Fruit fly (Drosophila melanogaster) whole organism, embryonic: ENCODE measurements around the gene CG31100.
A peak's percentile ranks its signal among the peaks of the same experiment; 100 is the strongest.

ENCODE experiments used
- Atf6 ChIP-seq: fragments of 200-800 bp; sonication (Bioruptor generic); IDR thresholded peaks from 2 replicates; pipeline ENCODE4 v1.3.6; 2022; ENCODE audit warnings: missing biosample characterization, missing genetic modification characterization
- CG10147 ChIP-seq: fragments of 200-800 bp; sonication (Bioruptor generic); optimal IDR thresholded peaks from 2 replicates; lab custom pipeline; 2019; ENCODE audit warnings: missing biosample characterization, mild to moderate bottlenecking, missing genetic modification characterization, moderate library complexity
- CG10979 ChIP-seq: fragments of 200-800 bp; sonication (Bioruptor generic); optimal IDR thresholded peaks from 2 replicates; lab custom pipeline; 2018; ENCODE audit warnings: missing biosample characterization, mild to moderate bottlenecking, missing genetic modification characterization, moderate library complexity
- CG12219 ChIP-seq: fragments of 200-800 bp; sonication (Bioruptor generic); optimal IDR thresholded peaks from 3 replicates; lab custom pipeline; 2018; ENCODE audit warnings: missing biosample characterization, mild to moderate bottlenecking, missing genetic modification characterization
- CG1647 ChIP-seq: fragments of 200-800 bp; sonication (Bioruptor generic); optimal IDR thresholded peaks from 3 replicates; lab custom pipeline; 2016; ENCODE audit warnings: missing biosample characterization, missing genetic modification characterization
- CG17359 ChIP-seq: fragments of 200-800 bp; sonication (Bioruptor generic); optimal IDR thresholded peaks from 3 replicates; lab custom pipeline; 2018; ENCODE audit warnings: missing biosample characterization, mild to moderate bottlenecking, missing genetic modification characterization, moderate library complexity
- CG17385 ChIP-seq: fragments of 200-800 bp; sonication (Bioruptor generic); optimal IDR thresholded peaks from 3 replicates; lab custom pipeline; 2018; ENCODE audit warnings: missing biosample characterization, mild to moderate bottlenecking, missing genetic modification characterization
- CG18262 ChIP-seq: fragments of 200-800 bp; optimal IDR thresholded peaks from 3 replicates; lab custom pipeline; 2019; ENCODE audit warnings: missing biosample characterization, mild to moderate bottlenecking, missing genetic modification characterization, moderate library complexity
- CG18476 ChIP-seq: fragments of 200-800 bp; sonication (Bioruptor generic); optimal IDR thresholded peaks from 2 replicates; lab custom pipeline; 2016; ENCODE audit warnings: missing biosample characterization, mild to moderate bottlenecking, missing genetic modification characterization
- CG2678 ChIP-seq: fragments of 200-800 bp; sonication (Bioruptor generic); optimal IDR thresholded peaks from 3 replicates; lab custom pipeline; 2019; ENCODE audit warnings: missing biosample characterization, mild to moderate bottlenecking, missing genetic modification characterization, moderate library complexity
- CG30431 ChIP-seq: fragments of 200-800 bp; sonication (Bioruptor generic); optimal IDR thresholded peaks from 2 replicates; lab custom pipeline; 2017; ENCODE audit warnings: missing biosample characterization, missing genetic modification characterization
- CG34224 ChIP-seq: fragments of 200-800 bp; sonication (Bioruptor generic); IDR thresholded peaks from 3 replicates; pipeline ENCODE4 v1.3.6; 2022; ENCODE audit warnings: missing biosample characterization, missing genetic modification characterization; ENCODE audit not compliant: partially characterized antibody
- CG42726 ChIP-seq: fragments of 200-800 bp; sonication (Bioruptor generic); IDR thresholded peaks from 2 replicates; pipeline ENCODE4 v1.3.6; 2022; ENCODE audit warnings: missing biosample characterization, missing genetic modification characterization; ENCODE audit not compliant: partially characterized antibody
- CG4282 ChIP-seq: fragments of 200-800 bp; sonication (Bioruptor generic); optimal IDR thresholded peaks from 2 replicates; lab custom pipeline; 2016; ENCODE audit warnings: missing biosample characterization, missing genetic modification characterization
- CG4617 ChIP-seq: fragments of 200-800 bp; sonication (Bioruptor generic); optimal IDR thresholded peaks from 3 replicates; lab custom pipeline; 2016; ENCODE audit warnings: missing biosample characterization, missing genetic modification characterization, borderline replicate concordance
- CG4820 ChIP-seq: fragments of 200-800 bp; sonication (Bioruptor generic); optimal IDR thresholded peaks from 3 replicates; lab custom pipeline; 2016; ENCODE audit warnings: missing biosample characterization, missing genetic modification characterization
- CG5180 ChIP-seq: fragments of 200-800 bp; sonication (Bioruptor generic); optimal IDR thresholded peaks from 3 replicates; lab custom pipeline; 2017; ENCODE audit warnings: missing biosample characterization, missing genetic modification characterization, mild to moderate bottlenecking, moderate library complexity, missing genetic modification reagents
- CG6791 ChIP-seq: fragments of 200-800 bp; sonication (Bioruptor generic); IDR thresholded peaks from 3 replicates; pipeline ENCODE4 v1.3.6; 2022; ENCODE audit warnings: missing biosample characterization, missing genetic modification characterization; ENCODE audit not compliant: partially characterized antibody
- CG8478 ChIP-seq: fragments of >200 bp; optimal IDR thresholded peaks from 2 replicates; lab custom pipeline; 2018
- CoRest ChIP-seq: fragments of 200-800 bp; sonication (Bioruptor generic); optimal IDR thresholded peaks from 3 replicates; lab custom pipeline; 2018; ENCODE audit warnings: missing biosample characterization, mild to moderate bottlenecking, missing genetic modification characterization, moderate library complexity
- Dip3 ChIP-seq: fragments of 200-800 bp; sonication (Bioruptor generic); optimal IDR thresholded peaks from 3 replicates; lab custom pipeline; 2016; ENCODE audit warnings: missing biosample characterization, missing genetic modification characterization
- Dp ChIP-seq: fragments of 200-800 bp; sonication (Bioruptor generic); optimal IDR thresholded peaks from 2 replicates; lab custom pipeline; 2018; ENCODE audit warnings: missing biosample characterization, mild to moderate bottlenecking, missing genetic modification characterization, moderate library complexity
- Eip74EF ChIP-seq, 2 experiments: fragments of 200-800 bp in 1 of 2; fragments of >200 bp in 1 of 2; sonication (Bioruptor generic) in 1 of 2; optimal IDR thresholded peaks; 2 replicates each; lab custom pipeline; 2017 to 2019; ENCODE audit warnings: missing biosample characterization in 2 of 2, missing genetic modification characterization in 2 of 2, mild to moderate bottlenecking in 1 of 2, moderate library complexity in 1 of 2
- Gug ChIP-seq: fragments of 200-800 bp; sonication (Bioruptor generic); IDR thresholded peaks from 4 replicates; pipeline ENCODE4 v1.3.6; 2022; ENCODE audit warnings: missing biosample characterization, missing genetic modification characterization
- HLH3B ChIP-seq: fragments of 200-800 bp; sonication (Bioruptor generic); IDR thresholded peaks from 2 replicates; pipeline ENCODE4 v1.3.6; 2022; ENCODE audit warnings: missing biosample characterization, missing genetic modification characterization
- Hsf ChIP-seq: fragments of 200-800 bp; sonication (Bioruptor generic); optimal IDR thresholded peaks from 3 replicates; lab custom pipeline; 2016; ENCODE audit warnings: missing biosample characterization, missing genetic modification characterization
- Kr ChIP-seq: fragments of 200-800 bp; sonication (Bioruptor generic); optimal IDR thresholded peaks from 2 replicates; lab custom pipeline; 2017; ENCODE audit warnings: missing biosample characterization, mild to moderate bottlenecking, missing genetic modification characterization
- Oaz ChIP-seq: fragments of 200-800 bp; sonication (Bioruptor generic); IDR thresholded peaks from 2 replicates; pipeline ENCODE4 v1.3.6; 2022; ENCODE audit warnings: missing biosample characterization, missing genetic modification characterization
- Oli ChIP-seq: fragments of 200-800 bp; sonication (Bioruptor generic); optimal IDR thresholded peaks from 2 replicates; lab custom pipeline; 2018; ENCODE audit warnings: missing biosample characterization, mild to moderate bottlenecking, missing genetic modification characterization, moderate library complexity
- Rfx ChIP-seq: fragments of 200-800 bp; sonication (Bioruptor generic); IDR thresholded peaks from 2 replicates; pipeline ENCODE4 v1.3.6; 2022; ENCODE audit warnings: missing biosample characterization, missing genetic modification characterization
- cato ChIP-seq: fragments of 200-800 bp; sonication (Bioruptor generic); optimal IDR thresholded peaks from 2 replicates; lab custom pipeline; 2016; ENCODE audit warnings: missing biosample characterization, missing genetic modification characterization, borderline replicate concordance
- cwo ChIP-seq: fragments of 200-800 bp; sonication (Bioruptor generic); optimal IDR thresholded peaks from 3 replicates; lab custom pipeline; 2017; ENCODE audit warnings: missing biosample characterization, missing genetic modification characterization, mild to moderate bottlenecking, moderate library complexity, missing genetic modification reagents
- disco-r ChIP-seq: fragments of 200-800 bp; sonication (Bioruptor generic); optimal IDR thresholded peaks from 2 replicates; lab custom pipeline; 2016; ENCODE audit warnings: missing biosample characterization, missing genetic modification characterization
- exex ChIP-seq: fragments of 200-800 bp; sonication (Bioruptor generic); optimal IDR thresholded peaks from 4 replicates; lab custom pipeline; 2018; ENCODE audit warnings: missing biosample characterization, mild to moderate bottlenecking, missing genetic modification characterization, moderate library complexity
- knrl ChIP-seq: fragments of 200-800 bp; sonication (Bioruptor generic); IDR thresholded peaks from 3 replicates; pipeline ENCODE4 v1.3.6; 2022; ENCODE audit warnings: missing biosample characterization, missing genetic modification characterization; ENCODE audit not compliant: partially characterized antibody
- mirr ChIP-seq: fragments of 200-800 bp; sonication (Bioruptor generic); optimal IDR thresholded peaks from 3 replicates; lab custom pipeline; 2018; ENCODE audit warnings: missing biosample characterization, mild to moderate bottlenecking, missing genetic modification characterization
- nerfin-1 ChIP-seq: fragments of 200-800 bp; sonication (Bioruptor generic); optimal IDR thresholded peaks from 3 replicates; lab custom pipeline; 2019; ENCODE audit warnings: missing biosample characterization, mild to moderate bottlenecking, missing genetic modification characterization, moderate library complexity
- otp ChIP-seq: fragments of 200-800 bp; sonication (Bioruptor generic); IDR thresholded peaks from 3 replicates; pipeline ENCODE4, ENCODE4 v1.3.6; 2022; ENCODE audit warnings: missing biosample characterization, missing genetic modification characterization
- pfk ChIP-seq: fragments of 200-800 bp; sonication (Bioruptor generic); optimal IDR thresholded peaks from 2 replicates; lab custom pipeline; 2018; ENCODE audit warnings: missing biosample characterization, mild to moderate bottlenecking, missing genetic modification characterization, moderate library complexity
- pho ChIP-seq: fragments of 200-800 bp; sonication (Bioruptor generic); optimal IDR thresholded peaks from 2 replicates; lab custom pipeline; 2016; ENCODE audit warnings: missing biosample characterization, missing genetic modification characterization
- pum ChIP-seq: fragments of 200-800 bp; sonication (Bioruptor generic); optimal IDR thresholded peaks from 2 replicates; lab custom pipeline; 2016; ENCODE audit warnings: missing biosample characterization, missing genetic modification characterization
- row ChIP-seq: fragments of 200-800 bp; sonication (Bioruptor generic); IDR thresholded peaks from 3 replicates; pipeline ENCODE4 v1.3.6; 2022; ENCODE audit warnings: missing biosample characterization, missing genetic modification characterization
- scrt ChIP-seq: fragments of 200-800 bp; sonication (Bioruptor generic); optimal IDR thresholded peaks from 2 replicates; lab custom pipeline; 2018; ENCODE audit warnings: missing biosample characterization, mild to moderate bottlenecking, missing genetic modification characterization, moderate library complexity
- sim ChIP-seq: fragments of 200-800 bp; sonication (Bioruptor generic); IDR thresholded peaks from 2 replicates; pipeline ENCODE4 v1.3.6; 2022; ENCODE audit warnings: missing biosample characterization, missing genetic modification characterization
- slbo ChIP-seq: fragments of 200-800 bp; sonication (Bioruptor generic); IDR thresholded peaks from 2 replicates; pipeline ENCODE4 v1.3.6; 2022; ENCODE audit warnings: missing biosample characterization, missing genetic modification characterization
- trh ChIP-seq: fragments of 200-800 bp; sonication (Bioruptor generic); optimal IDR thresholded peaks from 2 replicates; lab custom pipeline; 2016; ENCODE audit warnings: missing biosample characterization, missing genetic modification characterization
- tx ChIP-seq: fragments of 200-800 bp; sonication (Bioruptor generic); optimal IDR thresholded peaks from 2 replicates; lab custom pipeline; 2016; ENCODE audit warnings: missing biosample characterization, missing genetic modification characterization
- wor ChIP-seq: fragments of 200-800 bp; sonication (Bioruptor generic); IDR thresholded peaks from 2 replicates; pipeline ENCODE4 v1.3.6; 2022; ENCODE audit warnings: missing biosample characterization, missing genetic modification characterization
- zen ChIP-seq: fragments of 200-800 bp; sonication (Bioruptor generic); optimal IDR thresholded peaks from 3 replicates; lab custom pipeline; 2018; ENCODE audit warnings: missing biosample characterization, mild to moderate bottlenecking, missing genetic modification characterization, moderate library complexity

Gene CG31100

DNA sequence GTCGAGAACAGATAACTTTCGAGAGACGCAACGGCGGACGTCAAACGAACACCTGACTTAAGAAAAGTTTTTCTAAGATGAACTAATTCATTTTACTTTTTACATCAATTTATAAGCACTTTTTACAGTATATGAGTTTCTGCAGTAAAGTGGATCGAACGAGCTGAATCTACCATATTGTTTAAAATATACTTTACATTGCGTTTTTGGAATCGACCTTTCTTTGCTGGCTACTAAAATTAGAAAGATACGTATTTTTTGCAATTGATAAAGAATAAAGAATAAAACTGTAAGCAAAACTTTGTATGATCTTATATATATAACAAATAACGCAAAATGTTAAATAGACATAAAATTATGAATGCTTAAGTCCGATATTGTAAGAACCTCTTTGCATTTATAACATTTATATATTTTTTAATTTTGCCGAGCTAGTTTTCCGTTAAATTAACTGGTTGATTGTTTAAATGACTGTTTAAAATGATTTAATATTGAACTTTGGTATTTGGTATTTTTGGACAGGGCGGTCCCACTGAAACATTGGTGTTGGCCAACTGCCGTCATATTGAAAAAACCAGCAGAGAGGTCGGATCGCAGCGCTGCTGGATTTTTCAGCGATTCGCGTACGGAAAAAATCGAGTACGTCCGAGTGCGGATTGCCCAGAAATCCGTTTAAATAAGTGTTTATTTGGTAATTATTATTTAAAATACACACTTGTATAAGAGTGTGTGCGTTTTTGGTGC is 48.7 kb upstream of the CG31100 start, which contains the start of gene Kdm2 (continued):
- peak; percentile 12 for TF ChIP-seq CG10979 (tag; lab: Kevin White, UChicago)
- TF ChIP-seq tx (GFP tag; lab: Kevin White, UChicago): no peak
- no peak for TF ChIP-seq disco-r
- TF ChIP-seq CG12219 (GFP tag; lab: Kevin White, UChicago): no peak
- TF ChIP-seq CG4617 (GFP tag; lab: Kevin White, UChicago): peak; percentile 48
- no peak for TF ChIP-seq Eip74EF (GFP tag; optimal IDR thresholded peaks at IDR 0.05; lab: Kevin White, UChicago)
- TF ChIP-seq CG17385 (GFP tag; lab: Kevin White, UChicago): peak; percentile 42
- TF ChIP-seq CoRest (tag; lab: Kevin White, UChicago): no peak
- TF ChIP-seq CG4282 (GFP tag; lab: Kevin White, UChicago): no peak
- no peak for TF ChIP-seq Hsf (GFP tag; lab: Kevin White, UChicago)
- TF ChIP-seq Oaz (GFP tag; lab: Robert Waterston, UW): no peak
- TF ChIP-seq mirr (GFP tag; lab: Kevin White, UChicago): no peak
- no peak for TF ChIP-seq CG10147 (GFP tag; lab: Kevin White, UChicago)
- TF ChIP-seq nerfin-1 (tag; lab: Kevin White, UChicago): peak; percentile 16
- TF ChIP-seq CG34224 (GFP tag; lab: Robert Waterston, UW): no peak
- no peak for TF ChIP-seq sim (GFP tag; lab: Robert Waterston, UW)
- peak; percentile 49 for TF ChIP-seq pfk
- no peak for TF ChIP-seq cato (GFP tag; lab: Kevin White, UChicago)
- no peak for TF ChIP-seq HLH3B (GFP tag; lab: Robert Waterston, UW)
- TF ChIP-seq knrl (GFP tag; lab: Robert Waterston, UW): no peak
- no peak for TF ChIP-seq Rfx (GFP tag; lab: Robert Waterston, UW)
- peak; percentile 56 for TF ChIP-seq scrt (GFP tag; lab: Kevin White, UChicago)
- no peak for TF ChIP-seq CG4820 (GFP tag; lab: Kevin White, UChicago)
- no peak for TF ChIP-seq Dip3 (GFP tag; lab: Kevin White, UChicago)
- no peak for TF ChIP-seq CG6791
- peak; percentile 18 for TF ChIP-seq zen
- TF ChIP-seq CG18476 (GFP tag; lab: Kevin White, UChicago): no peak
- TF ChIP-seq cwo (GFP tag; lab: Kevin White, UChicago): no peak
- no peak for TF ChIP-seq slbo (GFP tag; lab: Robert Waterston, UW)
- peak; percentile 37 for TF ChIP-seq exex (tag; lab: Kevin White, UChicago)
- TF ChIP-seq pum (GFP tag; lab: Kevin White, UChicago): no peak
- peak; percentile 40 for TF ChIP-seq CG2678
- no peak for TF ChIP-seq CG5180 (GFP tag; lab: Kevin White, UChicago)
- TF ChIP-seq CG8478 (lab: Kevin White, UChicago): no peak
- no peak for TF ChIP-seq row (GFP tag; lab: Robert Waterston, UW)
- no peak for TF ChIP-seq trh
- peak; percentile 8 for TF ChIP-seq CG1647 (GFP tag; lab: Kevin White, UChicago)
- no peak for TF ChIP-seq Oli (tag; lab: Kevin White, UChicago)
- TF ChIP-seq pho: no peak
- no peak for TF ChIP-seq CG30431 (GFP tag; lab: Kevin White, UChicago)
- TF ChIP-seq Atf6 (GFP tag; lab: Robert Waterston, UW): no peak
- TF ChIP-seq wor (GFP tag; lab: Robert Waterston, UW): no peak
- TF ChIP-seq CG18262 (tag; lab: Kevin White, UChicago): peak; percentile 15
- no peak for TF ChIP-seq otp (GFP tag; lab: Robert Waterston, UW)
- TF ChIP-seq CG42726: no peak
- peak; percentile 30 for TF ChIP-seq CG17359 (tag; lab: Kevin White, UChicago)
- TF ChIP-seq Gug (GFP tag; lab: Robert Waterston, UW): no peak
- peak; percentile 48 for TF ChIP-seq Dp (GFP tag; lab: Kevin White, UChicago)
- TF ChIP-seq Kr (GFP tag; lab: Kevin White, UChicago): no peak
